Worm (Caenorhabditis elegans) whole organism, L3 larva: ENCODE data around the gene K02E7.4.

Source experiments
- aly-2 ChIP-seq: fragments of 150-350 bp; optimal IDR thresholded peaks from 2 replicates; lab custom pipeline; 2014; ENCODE audit warnings: missing biosample characterization, missing genetic modification characterization
- ama-1 ChIP-seq: fragments of 150-350 bp; optimal IDR thresholded peaks from 2 replicates; lab custom pipeline; 2018
- ceh-16 ChIP-seq: sonication (generic microtip); optimal IDR thresholded peaks from 2 replicates; lab custom pipeline; 2017; ENCODE audit warnings: missing biosample characterization, missing genetic modification characterization
- ceh-82 ChIP-seq: fragments of 150-350 bp; optimal IDR thresholded peaks from 2 replicates; lab custom pipeline; 2014; ENCODE audit warnings: missing biosample characterization, missing genetic modification characterization
- ceh-9 ChIP-seq: sonication (generic microtip); optimal IDR thresholded peaks from 2 replicates; lab custom pipeline; 2018; ENCODE audit warnings: missing biosample characterization, missing genetic modification characterization
- egl-27 ChIP-seq: sonication (generic microtip); optimal IDR thresholded peaks from 4 replicates; lab custom pipeline; 2017; ENCODE audit warnings: missing biosample characterization, missing genetic modification reagents, missing genetic modification characterization
- egl-5 ChIP-seq: fragments of 150-350 bp; optimal IDR thresholded peaks from 2 replicates; lab custom pipeline; 2017; ENCODE audit warnings: missing biosample characterization, missing genetic modification reagents, missing genetic modification characterization, inconsistent platforms
- elt-1 ChIP-seq: fragments of 150-350 bp; optimal IDR thresholded peaks from 2 replicates; lab custom pipeline; 2014; ENCODE audit warnings: missing biosample characterization, missing genetic modification characterization
- elt-2 ChIP-seq: sonication (generic microtip); optimal IDR thresholded peaks from 2 replicates; lab custom pipeline; 2016; ENCODE audit warnings: missing genetic modification reagents, mild to moderate bottlenecking, missing genetic modification characterization, missing compliant biosample characterization
- elt-3 ChIP-seq, 3 experiments: fragments of 150-350 bp in 1 of 3; sonication (generic microtip) in 2 of 3; optimal IDR thresholded peaks; 2 replicates in 2 of 3; 4 replicates in 1 of 3; lab custom pipeline; 2014 to 2017; ENCODE audit warnings: missing biosample characterization in 3 of 3, missing genetic modification characterization in 3 of 3
- eor-1 ChIP-seq, 2 experiments: fragments of 150-350 bp; optimal IDR thresholded peaks; 2 replicates each; lab custom pipeline; 2014 to 2018; ENCODE audit warnings: missing biosample characterization in 2 of 2, missing genetic modification characterization in 2 of 2
- fkh-10 ChIP-seq: sonication (generic microtip); optimal IDR thresholded peaks from 2 replicates; lab custom pipeline; 2017; ENCODE audit warnings: missing biosample characterization, missing genetic modification reagents, missing genetic modification characterization
- fos-1 ChIP-seq: fragments of 150-350 bp; optimal IDR thresholded peaks from 2 replicates; lab custom pipeline; 2014; ENCODE audit warnings: missing biosample characterization, missing genetic modification characterization
- hmg-11 ChIP-seq: sonication (generic microtip); optimal IDR thresholded peaks from 2 replicates; lab custom pipeline; 2016; ENCODE audit warnings: missing genetic modification characterization, missing compliant biosample characterization
- jun-1 ChIP-seq: fragments of 150-350 bp; optimal IDR thresholded peaks from 2 replicates; lab custom pipeline; 2014; ENCODE audit warnings: missing biosample characterization, missing genetic modification reagents, missing genetic modification characterization
- lin-15B ChIP-seq: fragments of 150-350 bp; optimal IDR thresholded peaks from 2 replicates; lab custom pipeline; 2014; ENCODE audit warnings: missing biosample characterization, missing genetic modification characterization
- lin-39 ChIP-seq: fragments of 150-350 bp; optimal IDR thresholded peaks from 2 replicates; lab custom pipeline; 2018; ENCODE audit warnings: missing biosample characterization, missing genetic modification reagents, missing genetic modification characterization
- mdl-1 ChIP-seq: fragments of 150-350 bp; optimal IDR thresholded peaks from 2 replicates; lab custom pipeline; 2014; ENCODE audit warnings: missing biosample characterization, missing genetic modification characterization
- nfya-1 ChIP-seq: sonication (generic microtip); optimal IDR thresholded peaks from 2 replicates; lab custom pipeline; 2017; ENCODE audit warnings: missing genetic modification characterization, mild to moderate bottlenecking, missing compliant biosample characterization, antibody characterized with exemption, moderate library complexity; ENCODE audit not compliant: insufficient read depth
- nhr-12 ChIP-seq: fragments of 150-350 bp; optimal IDR thresholded peaks from 2 replicates; lab custom pipeline; 2014; ENCODE audit warnings: missing biosample characterization, missing genetic modification characterization
- nhr-237 ChIP-seq: fragments of 150-350 bp; optimal IDR thresholded peaks from 2 replicates; lab custom pipeline; 2014; ENCODE audit warnings: missing biosample characterization, missing genetic modification characterization
- nhr-43 ChIP-seq: sonication (generic microtip); optimal IDR thresholded peaks from 2 replicates; lab custom pipeline; 2016; ENCODE audit warnings: mild to moderate bottlenecking, missing genetic modification characterization, missing compliant biosample characterization; ENCODE audit not compliant: poor library complexity, severe bottlenecking
- nhr-77 ChIP-seq: fragments of 150-350 bp; optimal IDR thresholded peaks from 2 replicates; lab custom pipeline; 2014; ENCODE audit warnings: missing biosample characterization, missing genetic modification characterization
- pha-4 ChIP-seq: fragments of 150-350 bp; optimal IDR thresholded peaks from 2 replicates; lab custom pipeline; 2014; ENCODE audit warnings: missing biosample characterization, missing genetic modification reagents, missing genetic modification characterization
- pqm-1 ChIP-seq: fragments of 150-350 bp; optimal IDR thresholded peaks from 2 replicates; lab custom pipeline; 2017; ENCODE audit warnings: missing biosample characterization, missing genetic modification characterization, inconsistent platforms
- skn-1 ChIP-seq: fragments of 150-350 bp; optimal IDR thresholded peaks from 2 replicates; lab custom pipeline; 2014; ENCODE audit warnings: missing biosample characterization, missing genetic modification characterization
- snpc-4 ChIP-seq: fragments of 150-350 bp; optimal IDR thresholded peaks from 2 replicates; lab custom pipeline; 2014; ENCODE audit warnings: missing biosample characterization, missing genetic modification characterization
- tbx-2 ChIP-seq: sonication (generic microtip); optimal IDR thresholded peaks from 2 replicates; lab custom pipeline; 2016; ENCODE audit warnings: mild to moderate bottlenecking, missing genetic modification characterization, missing compliant biosample characterization
- unc-62 ChIP-seq: fragments of 150-350 bp; sonication (generic microtip); optimal IDR thresholded peaks from 4 replicates; lab custom pipeline; 2014; ENCODE audit warnings: missing biosample characterization, missing genetic modification reagents, missing genetic modification characterization
- zag-1 ChIP-seq: fragments of 150-350 bp; optimal IDR thresholded peaks from 2 replicates; lab custom pipeline; 2014; ENCODE audit warnings: missing biosample characterization, missing genetic modification characterization
- ztf-11 ChIP-seq: fragments of 150-350 bp; optimal IDR thresholded peaks from 2 replicates; lab custom pipeline; 2014; ENCODE audit warnings: missing biosample characterization, missing genetic modification characterization
- ztf-4 ChIP-seq: fragments of 150-350 bp; optimal IDR thresholded peaks from 2 replicates; lab custom pipeline; 2014; ENCODE audit warnings: missing biosample characterization, missing genetic modification characterization

The K02E7.4 gene

ce11 chrII:1063926-1064325 lies 8.3 kb upstream of the K02E7.4 start:
- TF ChIP-seq elt-2 (peak; percentile 52), ztf-11 (tag; lab: Kevin White, UChicago) (no peak)
- TF ChIP-seq, all 47 proteins: peak for 1

DNA sequence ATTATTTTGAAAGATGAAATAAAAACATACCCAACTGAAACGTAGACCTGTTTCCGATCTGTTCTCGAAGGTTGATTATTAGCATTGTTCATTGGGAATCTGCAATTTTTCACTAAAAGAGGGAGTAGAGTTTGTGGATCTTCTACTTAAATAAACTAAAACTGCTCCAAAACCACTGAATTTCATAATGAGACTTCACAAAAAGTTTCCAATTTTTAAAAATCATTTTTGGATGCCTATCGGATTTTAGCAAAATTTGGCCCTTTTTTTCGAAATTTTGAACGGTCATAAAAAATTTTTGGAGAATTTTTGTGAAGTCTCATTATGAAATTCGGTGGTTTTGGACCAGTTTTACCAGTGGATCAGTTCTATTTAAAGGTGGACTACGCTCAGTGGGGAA lies 5.3 kb upstream of the K02E7.4 start, which contains the start of gene K02E7.10:
Gene K02E7.10, minus strand, starts transcription at position 101 of the 400 bp plus-strand sequence.
- no peak for TF ChIP-seq ceh-9 (tag; lab: Kevin White, UChicago)
- no peak for TF ChIP-seq ama-1 (lab: Kevin White, UChicago)
- TF ChIP-seq ztf-4 (tag; lab: Kevin White, UChicago): no peak

DNA sequence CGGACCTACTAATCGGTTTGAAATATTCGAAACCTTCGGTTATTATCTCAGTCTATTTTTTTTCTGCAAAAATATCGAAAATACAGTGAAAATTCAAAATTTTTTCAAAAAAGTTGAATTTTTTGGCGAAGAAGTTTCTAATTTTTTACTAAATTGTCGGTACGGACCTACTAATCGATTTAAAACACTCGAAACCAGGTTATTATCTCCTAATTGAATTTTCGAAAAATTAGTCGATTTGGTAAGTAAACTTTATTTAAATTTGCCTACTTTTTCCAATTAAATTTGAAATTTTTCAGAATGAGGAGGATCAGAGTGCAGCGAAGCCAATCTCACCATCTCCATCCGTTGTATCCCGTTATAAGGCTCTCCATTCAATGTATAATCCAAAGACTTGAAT lies 1.3 kb upstream of the K02E7.4 start, which contains the start of gene K02E7.12:
Gene K02E7.12, plus strand, starts transcription at position 301 of the 400 bp plus-strand sequence.
- no peak for TF ChIP-seq mdl-1 (tag; lab: Kevin White, UChicago)
- no peak for TF ChIP-seq ceh-9 (tag; lab: Kevin White, UChicago)
- TF ChIP-seq eor-1 (tag; optimal IDR thresholded peaks at IDR 0.05; lab: Kevin White, UChicago): no peak
- TF ChIP-seq nhr-77 (tag; lab: Kevin White, UChicago): no peak
- TF ChIP-seq tbx-2 (tag; lab: Kevin White, UChicago): no peak
- TF ChIP-seq, all 47 proteins: peak for 0

ce11 chrII:1071432-1071831 lies 774 bp upstream of the K02E7.4 start:
- no peak for TF ChIP-seq egl-27 (tag; lab: Kevin White, UChicago)
- TF ChIP-seq lin-39 (tag; lab: Kevin White, UChicago): no peak
- TF ChIP-seq fkh-10 (GFP tag; lab: Kevin White, UChicago): no peak
- TF ChIP-seq fos-1 (tag; lab: Kevin White, UChicago): no peak
- no peak for TF ChIP-seq ceh-16 (tag; lab: Kevin White, UChicago)
- TF ChIP-seq ztf-11 (tag; lab: Kevin White, UChicago): no peak
- no peak for TF ChIP-seq hmg-11 (tag; lab: Kevin White, UChicago)
- TF ChIP-seq elt-3 (tag; optimal IDR thresholded peaks at IDR 0.05; lab: Kevin White, UChicago): no peak
- TF ChIP-seq pha-4 (tag; lab: Kevin White, UChicago): no peak
- no peak for TF ChIP-seq nhr-237 (tag; lab: Kevin White, UChicago)
- TF ChIP-seq mdl-1 (tag; lab: Kevin White, UChicago): no peak
- TF ChIP-seq aly-2 (tag; lab: Kevin White, UChicago): no peak
- TF ChIP-seq pqm-1: no peak

DNA sequence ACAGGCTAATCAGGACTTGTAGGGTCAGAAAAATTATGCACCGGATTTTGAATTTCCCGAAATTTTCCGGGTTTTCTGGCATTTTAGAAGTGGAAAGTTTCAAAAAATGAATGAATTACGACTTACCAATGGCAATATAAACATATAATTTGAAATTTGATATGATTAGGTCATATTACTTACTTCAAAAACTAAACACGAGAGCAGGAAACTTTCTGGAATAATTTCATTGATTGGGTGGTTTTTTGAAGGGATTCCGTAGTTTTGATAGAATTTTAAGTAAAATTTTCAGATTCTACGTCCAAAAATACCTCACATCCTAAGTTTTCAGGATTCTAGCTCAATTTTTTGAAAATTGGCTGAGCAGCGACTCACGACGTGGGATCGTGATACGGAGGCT lies 3.2 kb downstream of the K02E7.4 start, which contains the start of gene K02E7.11:
Gene K02E7.11, minus strand, starts transcription at position 101 of the 400 bp plus-strand sequence.
- TF ChIP-seq snpc-4 (no peak), fkh-10 (GFP tag; lab: Kevin White, UChicago) (no peak)

- TF ChIP-seq nhr-12 (tag; lab: Kevin White, UChicago): no peak
- no peak for TF ChIP-seq nhr-43 (tag; lab: Kevin White, UChicago)
- TF ChIP-seq zag-1: no peak
- TF ChIP-seq unc-62 (GFP tag; lab: Kevin White, UChicago): no peak
- no peak for TF ChIP-seq fos-1 (tag; lab: Kevin White, UChicago)
- no peak for TF ChIP-seq ceh-82
Observed at ce11 chrII:1082859-1083258, 10.7 kb downstream of the K02E7.4 start, which contains the start of gene K02E7.1. Gene K02E7.1, plus strand, starts transcription at chrII:1083159.

- no peak for TF ChIP-seq elt-1
- TF ChIP-seq ama-1 (lab: Kevin White, UChicago): no peak
- peak; percentile 32 for TF ChIP-seq snpc-4
- peak; percentile 11 for TF ChIP-seq lin-39 (tag; lab: Kevin White, UChicago)
- TF ChIP-seq pha-4 (tag; lab: Kevin White, UChicago): peak; percentile 35
- peak; percentile 61 for TF ChIP-seq nfya-1 (tag; lab: Kevin White, UChicago)
- peak; percentile 59 for TF ChIP-seq hmg-11 (tag; lab: Kevin White, UChicago)
- no peak for TF ChIP-seq elt-2
- TF ChIP-seq mdl-1 (tag; lab: Kevin White, UChicago): no peak
- TF ChIP-seq jun-1 (tag; lab: Kevin White, UChicago): no peak
- peak; percentile 57 for TF ChIP-seq egl-5 (tag; lab: Kevin White, UChicago)
- TF ChIP-seq lin-15B (tag; lab: Kevin White, UChicago): peak; percentile 10
- TF ChIP-seq ceh-16 (tag; lab: Kevin White, UChicago): no peak
- TF ChIP-seq skn-1 (tag; lab: Kevin White, UChicago): peak; percentile 81
Observed at ce11 chrII:1084899-1085298, 12.7 kb downstream of the K02E7.4 start.
